Worm (Caenorhabditis elegans) whole organism, early embryonic: Measurements from ENCODE around the gene R160.6.
A peak's percentile ranks its signal among the peaks of the same experiment; 100 is the strongest.

Experiments used
- F13C5.2 ChIP-seq: sonication (generic microtip); optimal IDR thresholded peaks from 2 replicates; lab custom pipeline; 2017; ENCODE audit warnings: mild to moderate bottlenecking, missing genetic modification characterization, inconsistent platforms, missing compliant biosample characterization
- ama-1 ChIP-seq: fragments of 150-350 bp; optimal IDR thresholded peaks from 2 replicates; lab custom pipeline; 2014

ce11 chrX:4395073-4395850 lies 22.2 kb upstream of the R160.6 start:
- TF ChIP-seq F13C5.2 (tag; lab: Kevin White, UChicago) (peak; percentile 62), ama-1 (lab: Kevin White, UChicago) (no peak)
